Worm (Caenorhabditis elegans): ENCODE results near the gene ugt-7.

Gene ugt-7

DNA sequence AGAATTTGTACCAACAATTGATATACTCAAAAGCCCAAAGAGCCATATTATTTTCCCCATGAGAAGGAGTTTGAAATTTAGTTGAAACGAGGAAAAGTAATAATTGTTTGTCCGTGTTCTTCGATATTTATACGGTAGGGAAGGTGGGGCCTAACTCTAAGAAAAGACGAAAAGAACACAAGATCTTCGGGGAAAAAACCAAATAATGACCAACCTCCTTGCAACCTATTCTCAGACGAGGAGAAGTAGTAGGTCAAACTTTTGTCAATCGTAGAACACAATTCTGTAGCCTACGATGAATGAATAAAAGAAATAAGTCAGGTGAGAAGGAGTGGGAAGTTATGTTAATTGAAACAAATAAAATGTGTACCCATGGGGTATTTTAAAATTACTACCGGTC lies 13.3 kb downstream of the ugt-7 start, which contains the start of gene ncx-8:
Gene ncx-8, minus strand, starts transcription at position 101 of the 400 bp plus-strand sequence.
- no peak for TF ChIP-seq tbx-37 (GFP tag; conservative IDR thresholded peaks at IDR 0.05)
- no peak for TF ChIP-seq hmg-4 (GFP tag; optimal IDR thresholded peaks at IDR 0.05)
- no peak for TF ChIP-seq ceh-36 (tag; optimal IDR thresholded peaks at IDR 0.05)
- no peak for TF ChIP-seq ets-7 (tag; optimal IDR thresholded peaks at IDR 0.05)
- TF ChIP-seq sea-1 (GFP tag; conservative IDR thresholded peaks at IDR 0.05) = no peak
- TF ChIP-seq tra-4 (tag; optimal IDR thresholded peaks at IDR 0.05) = no peak
- no peak for TF ChIP-seq F13C5.2 (tag; optimal IDR thresholded peaks at IDR 0.05)
- TF ChIP-seq aly-1 (tag; optimal IDR thresholded peaks at IDR 0.05) = no peak
- TF ChIP-seq scrt-1 (GFP tag; IDR thresholded peaks at IDR 0.05) = no peak
- no peak for TF ChIP-seq hmbx-1 (tag; optimal IDR thresholded peaks at IDR 0.05)
- no peak for TF ChIP-seq ama-1 (optimal IDR thresholded peaks at IDR 0.05)
- TF ChIP-seq ceh-13 (GFP tag; optimal IDR thresholded peaks at IDR 0.05) = no peak
- no peak for TF ChIP-seq B0310.2 (tag; optimal IDR thresholded peaks at IDR 0.05)

DNA sequence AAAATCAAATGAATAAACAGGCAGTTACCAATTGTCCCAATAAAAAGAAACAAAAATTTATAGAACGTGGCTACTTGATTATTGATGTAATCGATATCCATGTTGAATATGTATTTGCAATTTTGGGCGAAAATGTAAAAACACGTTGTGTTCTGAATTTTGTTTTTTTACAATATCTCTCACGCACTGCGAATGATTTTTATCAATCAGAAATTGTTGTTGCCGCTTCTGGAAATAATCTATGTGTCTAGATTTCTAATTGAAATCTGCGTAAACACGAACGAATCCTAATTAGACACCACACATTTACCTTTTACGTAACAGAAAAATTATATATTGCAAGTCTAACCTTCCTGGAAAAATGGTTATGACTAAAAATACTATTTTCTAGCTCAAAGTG lies 17.3 kb downstream of the ugt-7 start, which contains the start of gene srsx-13:
Gene srsx-13, minus strand, starts transcription at position 101 of the 400 bp plus-strand sequence.
- TF ChIP-seq ceh-36 (tag; optimal IDR thresholded peaks at IDR 0.05) (no peak), B0310.2 (tag; optimal IDR thresholded peaks at IDR 0.05) (no peak), tbx-11 (GFP tag; IDR thresholded peaks at IDR 0.05) (no peak), flt-1 (GFP tag; IDR thresholded peaks at IDR 0.05) (no peak), tra-4 (tag; optimal IDR thresholded peaks at IDR 0.05) (no peak), F13C5.2 (tag; optimal IDR thresholded peaks at IDR 0.05) (no peak), hmbx-1 (tag; optimal IDR thresholded peaks at IDR 0.05) (no peak)

DNA sequence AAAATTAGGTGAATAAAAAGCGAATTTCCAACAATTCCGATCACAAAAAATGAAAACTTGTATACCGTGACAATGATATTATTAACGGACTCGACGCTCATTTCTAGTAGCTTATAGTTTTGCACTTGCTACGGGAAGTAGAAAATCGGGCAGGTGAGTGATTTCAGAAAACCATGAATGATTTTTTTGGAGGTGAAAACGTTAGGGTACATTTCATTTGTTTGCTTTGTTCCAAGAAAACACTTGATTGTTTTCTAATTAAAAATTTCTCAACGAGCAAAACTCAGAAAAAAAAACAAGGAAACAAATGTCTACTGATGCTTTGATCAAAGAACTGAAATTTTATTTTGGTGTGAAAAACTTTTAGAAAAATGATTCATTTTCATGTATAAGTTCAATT lies 19.5 kb downstream of the ugt-7 start, which contains the start of gene srsx-12:
Gene srsx-12, minus strand, starts transcription at position 101 of the 400 bp plus-strand sequence.
- no peak for TF ChIP-seq tbx-11 (GFP tag; IDR thresholded peaks at IDR 0.05)

DNA sequence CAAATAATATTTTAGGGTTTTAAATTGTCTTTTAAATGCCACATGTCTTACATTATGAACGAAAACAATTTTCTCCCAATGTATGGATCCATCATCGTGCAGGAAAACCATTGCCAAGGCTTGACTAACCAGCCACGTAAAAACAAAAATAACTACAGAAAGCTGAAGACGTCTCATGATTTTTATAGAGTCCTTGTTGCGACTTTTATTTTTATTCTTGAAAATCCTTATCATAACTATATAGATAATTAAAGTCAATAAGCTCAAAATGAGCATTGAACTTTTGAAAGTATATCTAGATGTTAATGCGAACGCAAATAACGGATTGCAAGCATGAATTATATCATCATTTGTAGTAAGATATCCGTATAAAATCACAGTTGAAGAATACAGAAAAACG lies 20.3 kb downstream of the ugt-7 start:
- TF ChIP-seq tbx-11 (GFP tag; IDR thresholded peaks at IDR 0.05) (no peak), aly-1 (tag; optimal IDR thresholded peaks at IDR 0.05) (no peak), tra-4 (tag; optimal IDR thresholded peaks at IDR 0.05) (no peak), ama-1 (optimal IDR thresholded peaks at IDR 0.05) (no peak), pes-1 (GFP tag; IDR thresholded peaks at IDR 0.05) (no peak), ceh-13 (GFP tag; optimal IDR thresholded peaks at IDR 0.05) (no peak), F13C5.2 (tag; optimal IDR thresholded peaks at IDR 0.05) (no peak), B0310.2 (tag; optimal IDR thresholded peaks at IDR 0.05) (no peak), hnd-1 (tag; optimal IDR thresholded peaks at IDR 0.05) (no peak), hmg-4 (GFP tag; optimal IDR thresholded peaks at IDR 0.05) (no peak), hmbx-1 (tag; optimal IDR thresholded peaks at IDR 0.05) (no peak), flt-1 (GFP tag; IDR thresholded peaks at IDR 0.05) (no peak)

DNA sequence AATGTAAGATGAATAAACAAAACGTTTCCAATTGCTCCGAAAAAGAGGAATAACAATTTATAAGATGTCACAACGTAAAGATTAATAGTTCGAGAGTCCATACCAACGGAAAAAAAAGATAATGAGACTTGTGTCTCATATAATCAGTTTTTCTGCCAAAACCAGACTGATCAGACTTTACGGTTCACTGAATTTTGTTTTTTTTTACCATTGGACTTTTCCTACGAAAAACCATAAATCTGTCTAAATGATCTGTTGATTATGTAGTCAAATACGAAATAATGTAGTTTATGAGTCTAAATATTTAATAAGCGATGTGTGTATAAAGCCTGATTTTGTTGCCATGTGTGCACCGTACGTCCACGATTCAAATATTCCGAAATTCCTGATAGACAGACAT lies 21.3 kb downstream of the ugt-7 start, which contains the start of gene srsx-11:
Gene srsx-11, minus strand, starts transcription at position 101 of the 400 bp plus-strand sequence.
- TF ChIP-seq tra-4 (tag; optimal IDR thresholded peaks at IDR 0.05) = no peak
- TF ChIP-seq ceh-36 (tag; optimal IDR thresholded peaks at IDR 0.05) = no peak
- no peak for TF ChIP-seq flt-1 (GFP tag; IDR thresholded peaks at IDR 0.05)
- TF ChIP-seq ama-1 (optimal IDR thresholded peaks at IDR 0.05) = no peak
- TF ChIP-seq aly-1 (tag; optimal IDR thresholded peaks at IDR 0.05) = no peak
- no peak for TF ChIP-seq scrt-1 (GFP tag; IDR thresholded peaks at IDR 0.05)
- TF ChIP-seq tbx-37 (GFP tag; conservative IDR thresholded peaks at IDR 0.05) = no peak
- no peak for TF ChIP-seq hmg-4 (GFP tag; optimal IDR thresholded peaks at IDR 0.05)
- no peak for TF ChIP-seq ets-7 (tag; optimal IDR thresholded peaks at IDR 0.05)
- no peak for TF ChIP-seq B0310.2 (tag; optimal IDR thresholded peaks at IDR 0.05)
- no peak for TF ChIP-seq ceh-13 (GFP tag; optimal IDR thresholded peaks at IDR 0.05)
- no peak for TF ChIP-seq pes-1 (GFP tag; IDR thresholded peaks at IDR 0.05)
- TF ChIP-seq sea-1 (GFP tag; conservative IDR thresholded peaks at IDR 0.05) = no peak
- no peak for TF ChIP-seq hmbx-1 (tag; optimal IDR thresholded peaks at IDR 0.05)
- no peak for TF ChIP-seq F13C5.2 (tag; optimal IDR thresholded peaks at IDR 0.05)
- TF ChIP-seq tbx-11 (GFP tag; IDR thresholded peaks at IDR 0.05) = no peak
- TF ChIP-seq hnd-1 (tag; optimal IDR thresholded peaks at IDR 0.05) = no peak

DNA sequence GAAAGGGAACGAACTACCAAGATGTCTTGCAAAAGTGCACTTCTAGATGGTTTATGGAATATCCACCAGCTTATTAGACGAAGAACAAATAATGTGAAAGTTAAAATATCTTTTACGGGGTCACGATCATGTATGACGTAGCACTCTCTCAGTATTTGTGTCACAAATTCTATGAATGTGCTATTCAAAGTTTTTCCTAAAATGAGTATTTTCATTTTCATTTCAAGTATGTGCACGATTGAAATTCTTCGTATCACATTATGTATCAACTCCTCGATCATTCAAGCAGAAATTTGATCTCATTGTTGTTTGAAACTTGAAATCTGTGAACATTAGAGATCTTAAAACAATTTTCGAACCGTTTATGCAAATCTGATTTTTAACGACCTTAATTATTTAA lies 22.8 kb downstream of the ugt-7 start:
- no peak for TF ChIP-seq tra-4 (tag; optimal IDR thresholded peaks at IDR 0.05)
- no peak for TF ChIP-seq sea-1 (GFP tag; conservative IDR thresholded peaks at IDR 0.05)
- no peak for TF ChIP-seq hmbx-1 (tag; optimal IDR thresholded peaks at IDR 0.05)
- no peak for TF ChIP-seq B0310.2 (tag; optimal IDR thresholded peaks at IDR 0.05)
- no peak for TF ChIP-seq aly-1 (tag; optimal IDR thresholded peaks at IDR 0.05)
- TF ChIP-seq ceh-36 (tag; optimal IDR thresholded peaks at IDR 0.05) = no peak
- no peak for TF ChIP-seq F13C5.2 (tag; optimal IDR thresholded peaks at IDR 0.05)
- TF ChIP-seq scrt-1 (GFP tag; IDR thresholded peaks at IDR 0.05) = no peak
- no peak for TF ChIP-seq tbx-11 (GFP tag; IDR thresholded peaks at IDR 0.05)
- TF ChIP-seq flt-1 (GFP tag; IDR thresholded peaks at IDR 0.05) = no peak
- TF ChIP-seq ama-1 (optimal IDR thresholded peaks at IDR 0.05) = no peak
- TF ChIP-seq hmg-4 (GFP tag; optimal IDR thresholded peaks at IDR 0.05) = no peak
- TF ChIP-seq pes-1 (GFP tag; IDR thresholded peaks at IDR 0.05) = no peak
- no peak for TF ChIP-seq ets-7 (tag; optimal IDR thresholded peaks at IDR 0.05)
- TF ChIP-seq hnd-1 (tag; optimal IDR thresholded peaks at IDR 0.05) = no peak
- TF ChIP-seq tbx-37 (GFP tag; conservative IDR thresholded peaks at IDR 0.05) = no peak
- no peak for TF ChIP-seq ceh-13 (GFP tag; optimal IDR thresholded peaks at IDR 0.05)

DNA sequence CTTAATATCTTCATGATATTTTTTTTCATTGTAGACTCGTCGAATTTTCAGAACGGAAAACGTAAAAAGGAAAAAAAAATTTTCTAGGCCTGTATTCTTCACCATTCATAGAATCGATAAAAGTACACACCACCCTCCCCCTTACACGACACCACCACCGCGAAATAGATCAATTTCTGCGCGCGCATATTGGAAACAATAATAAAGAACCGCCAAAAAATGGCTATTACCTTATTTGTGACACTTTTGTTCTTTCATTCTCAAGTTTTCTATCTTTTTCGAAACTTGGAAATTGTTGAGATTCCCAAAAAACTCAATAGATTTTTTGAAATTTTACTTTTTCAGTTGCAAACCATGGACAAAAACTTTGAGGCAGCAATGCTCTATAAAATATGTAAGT lies 25.2 kb downstream of the ugt-7 start, which contains the start of gene F26G5.1:
Gene F26G5.1, plus strand, starts transcription at position 339 of the 400 bp plus-strand sequence.
- TF ChIP-seq ceh-36 (tag; optimal IDR thresholded peaks at IDR 0.05) (no peak), hmg-4 (GFP tag; optimal IDR thresholded peaks at IDR 0.05) (no peak), tbx-37 (GFP tag; conservative IDR thresholded peaks at IDR 0.05) (no peak), tra-4 (tag; optimal IDR thresholded peaks at IDR 0.05) (no peak), ceh-13 (GFP tag; optimal IDR thresholded peaks at IDR 0.05) (no peak), hnd-1 (tag; optimal IDR thresholded peaks at IDR 0.05) (no peak), B0310.2 (tag; optimal IDR thresholded peaks at IDR 0.05) (no peak), pes-1 (GFP tag; IDR thresholded peaks at IDR 0.05) (no peak), ama-1 (optimal IDR thresholded peaks at IDR 0.05) (no peak), aly-1 (tag; optimal IDR thresholded peaks at IDR 0.05) (no peak), ets-7 (tag; optimal IDR thresholded peaks at IDR 0.05) (no peak), sea-1 (GFP tag; conservative IDR thresholded peaks at IDR 0.05) (no peak), hmbx-1 (tag; optimal IDR thresholded peaks at IDR 0.05) (no peak), tbx-11 (GFP tag; IDR thresholded peaks at IDR 0.05) (no peak), F13C5.2 (tag; optimal IDR thresholded peaks at IDR 0.05) (no peak), scrt-1 (GFP tag; IDR thresholded peaks at IDR 0.05) (no peak)
